Worm (Caenorhabditis elegans): ENCODE results near the gene F58B3.6.

ce11 chrIV:11602498-11603068 is 33.9 kb upstream of the F58B3.6 start, which contains the start of gene rps-11:
- TF ChIP-seq fkh-2 (tag; optimal IDR thresholded peaks at IDR 0.05) = no peak
- TF ChIP-seq ztf-11 (tag; optimal IDR thresholded peaks at IDR 0.05) = no peak
